Worm (Caenorhabditis elegans): Measurements from ENCODE around the gene ZK1236.9.
A peak's percentile ranks its signal among the peaks of the same experiment; 100 is the strongest.

The ZK1236.9 gene

DNA sequence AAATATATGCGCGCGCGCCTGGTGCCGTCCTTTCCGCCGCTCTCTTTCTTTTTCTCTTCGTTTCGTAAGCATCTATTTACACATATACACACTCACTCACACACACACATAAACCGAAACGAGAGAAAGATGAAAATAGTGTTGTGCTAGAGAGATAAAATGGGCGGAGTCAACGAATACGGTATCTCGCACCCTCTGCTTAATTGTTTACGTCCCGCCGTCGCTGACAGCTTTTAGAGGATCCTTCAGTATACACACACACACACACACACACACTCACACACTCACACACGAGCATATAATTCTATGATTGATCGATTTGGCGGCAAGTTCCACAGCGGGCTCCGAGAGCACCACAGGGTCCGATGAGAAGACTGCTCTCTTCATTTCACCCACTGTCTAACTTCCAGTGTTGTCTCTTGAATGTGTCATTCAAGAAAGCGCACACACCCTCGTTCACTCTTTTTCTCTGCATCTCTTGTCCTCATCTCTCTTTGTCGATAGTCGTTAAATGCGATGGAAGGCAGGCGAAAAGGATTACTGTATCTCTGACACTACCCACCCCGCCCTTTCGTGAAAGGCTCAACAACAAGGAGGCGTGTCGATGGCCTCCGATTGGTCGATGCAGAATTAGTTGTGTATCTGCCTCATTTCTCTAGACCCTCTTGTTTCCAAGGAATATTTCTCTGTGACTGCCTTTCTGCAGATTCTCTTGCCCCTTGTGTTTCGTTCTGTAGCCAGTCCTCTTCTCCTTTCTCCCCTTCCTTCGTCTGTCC is 17.6 kb downstream of the ZK1236.9 start (continued):
- no peak for TF ChIP-seq nfya-1 (tag; optimal IDR thresholded peaks at IDR 0.05; ENCODE audit: borderline replicate concordance, insufficient read depth)
- no peak for TF ChIP-seq xnd-1 (tag; optimal IDR thresholded peaks at IDR 0.05)
- TF ChIP-seq aptf-2 (GFP tag; conservative IDR thresholded peaks at IDR 0.05) = no peak
- no peak for TF ChIP-seq Y53F4B.3 (GFP tag; IDR thresholded peaks at IDR 0.05)
- TF ChIP-seq hsf-1 (GFP tag; IDR thresholded peaks at IDR 0.05) = no peak
- TF ChIP-seq let-526 (GFP tag; IDR thresholded peaks at IDR 0.05) = peak; percentile 61; the same call in 1 of the 2 replicates
- TF ChIP-seq F10E7.11 (tag; optimal IDR thresholded peaks at IDR 0.05) = peak; percentile 45
- TF ChIP-seq egl-44 (GFP tag; IDR thresholded peaks at IDR 0.05) = no peak
- TF ChIP-seq cebp-2 (GFP tag; IDR thresholded peaks at IDR 0.05) = no peak
- TF ChIP-seq ztf-18 (tag; optimal IDR thresholded peaks at IDR 0.05) = peak; percentile 69
- peak; percentile 73 for TF ChIP-seq mcd-1 (GFP tag; IDR thresholded peaks at IDR 0.05)
- peak; percentile 41 for TF ChIP-seq ZK185.1 (tag; optimal IDR thresholded peaks at IDR 0.05; ENCODE audit: poor library complexity, severe bottlenecking)
- no peak for TF ChIP-seq hlh-12 (tag; optimal IDR thresholded peaks at IDR 0.05)
- TF ChIP-seq nhr-179 (tag; optimal IDR thresholded peaks at IDR 0.05) = no peak
- peak; percentile 64 for TF ChIP-seq ets-4 (GFP tag; optimal IDR thresholded peaks at IDR 0.05)
- TF ChIP-seq lir-1 (GFP tag; conservative IDR thresholded peaks at IDR 0.05) = peak; percentile 66
- TF ChIP-seq attf-3 (GFP tag; conservative IDR thresholded peaks at IDR 0.05) = no peak
- no peak for TF ChIP-seq T07F8.4 (tag; optimal IDR thresholded peaks at IDR 0.05)
- no peak for TF ChIP-seq fkh-3 (tag; optimal IDR thresholded peaks at IDR 0.05)
- TF ChIP-seq bed-1 (GFP tag; IDR thresholded peaks at IDR 0.05) = no peak
- no peak for TF ChIP-seq snpc-1.3 (tag; optimal IDR thresholded peaks at IDR 0.05; ENCODE audit: insufficient read depth)
- TF ChIP-seq repo-1 (tag; optimal IDR thresholded peaks at IDR 0.05) = peak; percentile 82
- no peak for TF ChIP-seq ztf-28 (GFP tag; IDR thresholded peaks at IDR 0.05)
- TF ChIP-seq pha-4 (tag; optimal IDR thresholded peaks at IDR 0.05) = no peak
- TF ChIP-seq aptf-3 (GFP tag; IDR thresholded peaks at IDR 0.05) = no peak
- no peak for TF ChIP-seq hlh-26 (GFP tag; conservative IDR thresholded peaks at IDR 0.05)
- peak; percentile 66 for TF ChIP-seq C06A6.2 (GFP tag; conservative IDR thresholded peaks at IDR 0.05)
- no peak for TF ChIP-seq B0035.1 (tag; optimal IDR thresholded peaks at IDR 0.05)
- TF ChIP-seq ceh-40 (GFP tag; IDR thresholded peaks at IDR 0.05) = no peak
- peak; percentile 79 for TF ChIP-seq atf-7 (tag; optimal IDR thresholded peaks at IDR 0.05)
- no peak for TF ChIP-seq die-1 (tag; optimal IDR thresholded peaks at IDR 0.05)
- TF ChIP-seq madf-6 (GFP tag; IDR thresholded peaks at IDR 0.05) = 0 out of 2 replicates have a peak, but pooled peaks have one; percentile 29
- no peak for TF ChIP-seq ceh-100 (GFP tag; IDR thresholded peaks at IDR 0.05)
- no peak for TF ChIP-seq F57A8.1 (GFP tag; optimal IDR thresholded peaks at IDR 0.05)
- peak; percentile 80 for TF ChIP-seq B0336.3 (GFP tag; IDR thresholded peaks at IDR 0.05)
- peak; percentile 22 for TF ChIP-seq snpc-1.1 (tag; optimal IDR thresholded peaks at IDR 0.05; ENCODE audit: insufficient read depth)
- peak; percentile 95 for TF ChIP-seq zfh-2 (GFP tag; conservative IDR thresholded peaks at IDR 0.05)
- TF ChIP-seq ceh-27 (GFP tag; optimal IDR thresholded peaks at IDR 0.05) = peak; percentile 84
- TF ChIP-seq nhr-90 (tag; optimal IDR thresholded peaks at IDR 0.05) = no peak
- peak; percentile 34 for TF ChIP-seq akir-1 (GFP tag; optimal IDR thresholded peaks at IDR 0.05)
- no peak for TF ChIP-seq nhr-27 (tag; optimal IDR thresholded peaks at IDR 0.05)
- no peak for TF ChIP-seq sptf-2 (GFP tag; optimal IDR thresholded peaks at IDR 0.05)
- no peak for TF ChIP-seq C17E4.6 (GFP tag; IDR thresholded peaks at IDR 0.05)
- TF ChIP-seq athp-1 (tag; optimal IDR thresholded peaks at IDR 0.05) = peak; percentile 47
- peak; percentile 42 to 88 for TF ChIP-seq let-607 (tag; optimal IDR thresholded peaks at IDR 0.05)
- peak; percentile 99 for TF ChIP-seq nfyb-1 (GFP tag; IDR thresholded peaks at IDR 0.05)
- TF ChIP-seq T26A5.8 (tag; optimal IDR thresholded peaks at IDR 0.05) = no peak
